Worm (Caenorhabditis elegans) whole organism, L4 larva: Measurements from ENCODE around the gene T20B12.4.

ENCODE experiments used
- F10B5.3 ChIP-seq: sonication (generic microtip); optimal IDR thresholded peaks from 2 replicates; lab custom pipeline; 2016; ENCODE audit warnings: mild to moderate bottlenecking, missing genetic modification characterization, missing compliant biosample characterization
- F26F4.8 ChIP-seq: fragments of 200-800 bp; sonication (Bioruptor generic); conservative IDR thresholded peaks from 2 replicates; pipeline ENCODE4 v1.3.6; 2022; ENCODE audit warnings: missing genetic modification characterization, missing compliant biosample characterization
- F37D6.2 ChIP-seq: sonication (generic microtip); optimal IDR thresholded peaks from 2 replicates; lab custom pipeline; 2016; ENCODE audit warnings: mild to moderate bottlenecking, missing genetic modification characterization, missing compliant biosample characterization
- F44E2.7 ChIP-seq: fragments of 200-800 bp; sonication (Bioruptor generic); IDR thresholded peaks from 2 replicates; pipeline ENCODE4 v2.1.2; 2022; ENCODE audit warnings: missing genetic modification characterization, missing compliant biosample characterization
- T20F7.1 ChIP-seq: fragments of 200-800 bp; sonication (Bioruptor generic); optimal IDR thresholded peaks from 2 replicates; lab custom pipeline; 2018; ENCODE audit warnings: mild to moderate bottlenecking, missing genetic modification characterization, missing compliant biosample characterization
- Y48G9A.11 ChIP-seq: fragments of 200-800 bp; sonication (Bioruptor generic); IDR thresholded peaks from 2 replicates; pipeline ENCODE4 v1.3.6; 2022; ENCODE audit warnings: missing genetic modification reagents, missing genetic modification characterization, missing compliant biosample characterization
- Y75B8A.6 ChIP-seq: fragments of 200-800 bp; sonication (Bioruptor generic); IDR thresholded peaks from 2 replicates; pipeline ENCODE4 v1.3.6; 2022; ENCODE audit warnings: missing genetic modification reagents, missing genetic modification characterization, missing compliant biosample characterization
- ZK546.5 ChIP-seq, 2 experiments: sonication (generic microtip); optimal IDR thresholded peaks; 2 replicates each; lab custom pipeline; 2017; ENCODE audit warnings: missing biosample characterization in 2 of 2, missing genetic modification characterization in 2 of 2
- aha-1 ChIP-seq: fragments of 150-350 bp; peaks from one replicate; lab custom pipeline; 2014; ENCODE audit warnings: missing biosample characterization, missing genetic modification characterization
- ceh-44 ChIP-seq: fragments of 200-800 bp; sonication (Bioruptor generic); IDR thresholded peaks from 2 replicates; pipeline ENCODE4 v1.3.6; 2022; ENCODE audit warnings: missing genetic modification reagents, missing genetic modification characterization, missing compliant biosample characterization
- ctbp-1 ChIP-seq: fragments of 200-800 bp; sonication (Bioruptor generic); IDR thresholded peaks from 2 replicates; pipeline ENCODE4 v1.3.6; 2022; ENCODE audit warnings: missing genetic modification reagents, missing genetic modification characterization, missing compliant biosample characterization
- daf-19 ChIP-seq: fragments of 200-800 bp; sonication (Bioruptor generic); conservative IDR thresholded peaks from 2 replicates; pipeline ENCODE4 v1.3.6; 2022; ENCODE audit warnings: missing genetic modification characterization, missing compliant biosample characterization
- daf-8 ChIP-seq: fragments of 200-800 bp; sonication (Bioruptor generic); IDR thresholded peaks from 2 replicates; pipeline ENCODE4 v1.3.6; 2022; ENCODE audit warnings: missing genetic modification characterization, missing compliant biosample characterization
- dmd-6 ChIP-seq: fragments of 200-800 bp; sonication (Bioruptor generic); IDR thresholded peaks from 2 replicates; pipeline ENCODE4 v1.3.6; 2022; ENCODE audit warnings: missing genetic modification reagents, missing genetic modification characterization, missing compliant biosample characterization
- dmd-8 ChIP-seq: fragments of 200-800 bp; sonication (Bioruptor generic); IDR thresholded peaks from 2 replicates; pipeline ENCODE4 v1.3.6; 2022; ENCODE audit warnings: missing genetic modification characterization, missing compliant biosample characterization
- duxl-1 ChIP-seq: sonication (generic microtip); optimal IDR thresholded peaks from 2 replicates; lab custom pipeline; 2016; ENCODE audit warnings: mild to moderate bottlenecking, missing genetic modification characterization, moderate library complexity, missing compliant biosample characterization; ENCODE audit not compliant: poor library complexity
- dve-1 ChIP-seq: sonication (generic microtip); optimal IDR thresholded peaks from 2 replicates; lab custom pipeline; 2017; ENCODE audit warnings: antibody characterized with exemption, mild to moderate bottlenecking, missing genetic modification characterization, missing compliant biosample characterization; ENCODE audit not compliant: insufficient read depth
- hlh-11 ChIP-seq: fragments of 200-800 bp; sonication (Bioruptor generic); optimal IDR thresholded peaks from 2 replicates; lab custom pipeline; 2018; ENCODE audit warnings: mild to moderate bottlenecking, missing genetic modification characterization, missing compliant biosample characterization
- hlh-30 ChIP-seq: sonication (generic microtip); optimal IDR thresholded peaks from 2 replicates; lab custom pipeline; 2017; ENCODE audit warnings: antibody characterized with exemption, mild to moderate bottlenecking, missing genetic modification characterization, missing compliant biosample characterization; ENCODE audit not compliant: insufficient read depth
- lin-13 ChIP-seq: fragments of 150-350 bp; optimal IDR thresholded peaks from 2 replicates; lab custom pipeline; 2014; ENCODE audit warnings: missing biosample characterization, missing genetic modification reagents, missing genetic modification characterization
- lin-38 ChIP-seq: fragments of 200-800 bp; sonication (Bioruptor generic); IDR thresholded peaks from 2 replicates; pipeline ENCODE4 v1.3.6; 2022; ENCODE audit warnings: missing genetic modification reagents, missing genetic modification characterization, missing compliant biosample characterization
- lir-3 ChIP-seq: sonication (generic microtip); optimal IDR thresholded peaks from 2 replicates; lab custom pipeline; 2016; ENCODE audit warnings: mild to moderate bottlenecking, missing genetic modification characterization, missing compliant biosample characterization
- madf-9 ChIP-seq: fragments of 200-800 bp; sonication (Bioruptor generic); conservative IDR thresholded peaks from 2 replicates; pipeline ENCODE4 v1.3.6; 2022; ENCODE audit warnings: missing genetic modification reagents, missing genetic modification characterization, missing compliant biosample characterization
- mdt-29 ChIP-seq: fragments of 200-800 bp; sonication (Bioruptor generic); IDR thresholded peaks from 2 replicates; pipeline ENCODE4 v1.3.6; 2022; ENCODE audit warnings: missing genetic modification reagents, missing genetic modification characterization, missing compliant biosample characterization
- mes-2 ChIP-seq: sonication (generic microtip); optimal IDR thresholded peaks from 2 replicates; lab custom pipeline; 2016; ENCODE audit warnings: missing genotype, mild to moderate bottlenecking, missing genetic modification characterization, missing compliant biosample characterization; ENCODE audit not compliant: poor library complexity, severe bottlenecking
- nhr-11 ChIP-seq: fragments of 150-350 bp; optimal IDR thresholded peaks from 2 replicates; lab custom pipeline; 2014; ENCODE audit warnings: missing biosample characterization, missing genetic modification characterization
- nhr-25 ChIP-seq: sonication (generic microtip); optimal IDR thresholded peaks from 2 replicates; lab custom pipeline; 2017; ENCODE audit warnings: missing genetic modification characterization, mild to moderate bottlenecking, missing compliant biosample characterization, antibody characterized with exemption, moderate library complexity, borderline replicate concordance; ENCODE audit not compliant: insufficient read depth
- nhr-28 ChIP-seq: fragments of 150-350 bp; optimal IDR thresholded peaks from 2 replicates; lab custom pipeline; 2014; ENCODE audit warnings: missing biosample characterization, missing genetic modification characterization
- nhr-41 ChIP-seq: fragments of 200-800 bp; sonication (Bioruptor generic); IDR thresholded peaks from 2 replicates; pipeline ENCODE4 v1.3.6; 2022; ENCODE audit warnings: missing genetic modification reagents, missing genetic modification characterization, missing compliant biosample characterization
- nhr-6 ChIP-seq: fragments of 150-350 bp; optimal IDR thresholded peaks from 2 replicates; lab custom pipeline; 2014; ENCODE audit warnings: missing biosample characterization, missing genetic modification characterization
- nhr-76 ChIP-seq: fragments of 150-350 bp; optimal IDR thresholded peaks from 2 replicates; lab custom pipeline; 2014; ENCODE audit warnings: missing biosample characterization, missing genetic modification characterization
- pha-4 ChIP-seq, 2 experiments: fragments of 150-350 bp in 1 of 2; fragments of 200-800 bp in 1 of 2; sonication (Bioruptor generic) in 1 of 2; IDR thresholded peaks in 1 of 2; optimal IDR thresholded peaks in 1 of 2; 2 replicates each; pipeline versions ENCODE4 v1.3.6 to Lab custom; 2014 to 2022; ENCODE audit warnings: missing genetic modification characterization in 2 of 2, missing genetic modification reagents in 2 of 2, missing biosample characterization in 1 of 2, missing compliant biosample characterization in 1 of 2
- set-16 ChIP-seq: fragments of 200-800 bp; sonication (Bioruptor generic); IDR thresholded peaks from 2 replicates; pipeline ENCODE4 v1.3.6; 2022; ENCODE audit warnings: missing genetic modification reagents, missing genetic modification characterization, missing compliant biosample characterization
- snpc-4 ChIP-seq: fragments of 150-350 bp; optimal IDR thresholded peaks from 2 replicates; lab custom pipeline; 2014; ENCODE audit warnings: missing biosample characterization, missing genetic modification characterization
- tra-1 ChIP-seq: fragments of 200-800 bp; sonication (Bioruptor generic); IDR thresholded peaks from 2 replicates; pipeline ENCODE4 v1.3.6; 2022; ENCODE audit warnings: missing genetic modification reagents, missing genetic modification characterization, missing compliant biosample characterization
- unc-39 ChIP-seq: sonication (generic microtip); optimal IDR thresholded peaks from 2 replicates; lab custom pipeline; 2017; ENCODE audit warnings: missing biosample characterization, missing genetic modification characterization
- unc-62 ChIP-seq, 3 experiments: fragments of 150-350 bp in 1 of 3; sonication (generic microtip); optimal IDR thresholded peaks in 2 of 3; peaks in 1 of 3; 1 replicate in 1 of 3; 2 replicates in 2 of 3; lab custom pipeline; 2014 to 2017; ENCODE audit warnings: missing biosample characterization in 3 of 3, missing genetic modification characterization in 3 of 3, missing genetic modification reagents in 3 of 3, missing genotype in 1 of 3
- vab-7 ChIP-seq: fragments of 200-800 bp; sonication (Bioruptor generic); IDR thresholded peaks from 2 replicates; pipeline ENCODE4 v1.3.6; 2022; ENCODE audit warnings: missing genetic modification reagents, missing genetic modification characterization, missing compliant biosample characterization
- zag-1 ChIP-seq: fragments of 150-350 bp; optimal IDR thresholded peaks from 2 replicates; lab custom pipeline; 2014; ENCODE audit warnings: missing biosample characterization, missing genetic modification characterization
- zfp-3 ChIP-seq: fragments of 200-800 bp; sonication (Bioruptor generic); conservative IDR thresholded peaks from 2 replicates; pipeline ENCODE4 v1.3.6; 2022; ENCODE audit warnings: missing genetic modification reagents, missing genetic modification characterization, missing compliant biosample characterization
- zip-11 ChIP-seq: fragments of 200-800 bp; sonication (Bioruptor generic); IDR thresholded peaks from 2 replicates; pipeline ENCODE4 v1.3.6; 2022; ENCODE audit warnings: missing genetic modification characterization, missing compliant biosample characterization

T20B12.4 gene

ce11 chrIII:7329155-7329732, 38.3 kb upstream of the T20B12.4 start, which contains the start of gene lab-2 (continued):
- TF ChIP-seq nhr-25 = peak; percentile 29
- no peak for TF ChIP-seq hlh-11 (tag; lab: Kevin White, UChicago)
- peak; percentile 6; the same call in 1 of the 2 replicates for TF ChIP-seq vab-7 (GFP tag; lab: Robert Waterston, UW)
- TF ChIP-seq F44E2.7 (GFP tag; lab: Robert Waterston, UW) = no peak
- no peak for TF ChIP-seq snpc-4 (tag; lab: Kevin White, UChicago)
- no peak for TF ChIP-seq daf-8 (GFP tag; lab: Robert Waterston, UW)
- TF ChIP-seq dve-1 = peak; percentile 1
- TF ChIP-seq Y48G9A.11 (GFP tag; lab: Robert Waterston, UW) = no peak

DNA sequence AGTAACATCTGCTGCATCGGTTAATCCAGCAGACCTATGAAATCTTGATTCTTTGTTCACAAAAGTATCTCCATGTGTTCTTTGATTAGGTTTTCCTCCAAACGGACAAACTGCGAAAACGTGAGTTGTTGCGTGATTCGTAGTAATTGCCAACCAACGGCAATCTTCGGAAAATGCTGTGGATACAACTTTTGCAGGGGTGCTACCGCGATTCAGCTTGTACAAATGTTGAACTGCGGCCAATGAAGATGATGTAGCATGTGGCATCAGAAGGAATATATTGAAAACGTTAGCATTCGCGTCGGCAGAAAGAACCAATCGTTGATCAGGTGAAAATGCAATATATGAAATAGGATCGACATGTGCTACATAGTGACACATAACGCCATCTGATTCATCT, 35.8 kb upstream of the T20B12.4 start:
- no peak for TF ChIP-seq daf-8 (GFP tag; lab: Robert Waterston, UW)
- no peak for TF ChIP-seq F26F4.8 (GFP tag; lab: Robert Waterston, UW)
- TF ChIP-seq unc-62 (GFP tag; optimal IDR thresholded peaks at IDR 0.05 in 1 of 2; lab: Kevin White, UChicago) = peak in 1 of 2 experiments; percentile 87
- no peak for TF ChIP-seq unc-62 (tag; optimal IDR thresholded peaks at IDR 0.05; lab: Kevin White, UChicago)
- no peak for TF ChIP-seq zip-11 (GFP tag; lab: Robert Waterston, UW)

DNA sequence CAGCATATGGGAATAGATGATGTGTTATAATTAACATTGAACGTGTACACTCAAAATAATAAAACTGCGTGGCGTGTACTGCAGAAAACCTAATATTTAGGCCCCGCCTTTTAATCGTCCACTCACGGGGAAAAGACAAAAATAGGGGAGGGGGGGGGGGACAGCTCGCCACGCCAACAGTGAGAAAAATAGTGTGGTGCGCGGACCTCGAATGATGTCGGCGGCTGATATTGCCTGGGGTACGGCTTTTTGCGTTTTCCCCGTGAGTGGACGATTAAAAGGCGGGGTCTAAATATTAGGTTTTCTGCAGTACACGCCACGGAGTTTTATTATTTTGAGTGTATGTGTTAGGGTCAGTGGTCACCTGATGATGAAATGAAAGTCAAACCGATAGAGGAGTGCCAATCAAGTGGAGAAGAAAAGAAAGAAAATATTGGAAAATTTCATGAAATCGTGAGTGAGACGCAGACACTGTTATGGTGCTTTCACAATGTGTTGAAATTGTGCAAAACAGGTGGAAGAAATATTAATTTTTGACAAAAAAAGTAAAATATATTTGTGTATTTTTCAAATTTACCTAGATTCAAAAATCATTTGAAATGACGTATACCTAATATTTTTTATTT, 33.5 kb upstream of the T20B12.4 start:
- TF ChIP-seq dmd-6 = peak; percentile 48
- TF ChIP-seq ctbp-1 (GFP tag; lab: Robert Waterston, UW) = 0 out of 2 replicates have a peak, but pooled peaks have one; percentile 34
- TF ChIP-seq nhr-28 = peak; percentile 15
- 0 out of 2 replicates have a peak, but pooled peaks have one; percentile 21 for TF ChIP-seq set-16
- TF ChIP-seq hlh-11 (tag; lab: Kevin White, UChicago) = peak; percentile 11
- 0 out of 2 replicates have a peak, but pooled peaks have one; percentile 37 for TF ChIP-seq tra-1
- peak; percentile 28 for TF ChIP-seq hlh-30 (tag; lab: Kevin White, UChicago)
- TF ChIP-seq, all 104 proteins: peak for 7; not testable (repeated sequence) for 97

ce11 chrIII:7335220-7335619, 32.3 kb upstream of the T20B12.4 start, which contains the start of gene F56C9.10:
Gene F56C9.10, minus strand, starts transcription at chrIII:7335316.
- TF ChIP-seq pha-4 (GFP tag; IDR thresholded peaks at IDR 0.05; lab: Robert Waterston, UW) = 0 out of 2 replicates have a peak, but pooled peaks have one; percentile 66
- TF ChIP-seq pha-4 (tag; optimal IDR thresholded peaks at IDR 0.05; lab: Kevin White, UChicago) = peak; percentile 71
- peak; percentile 35 for TF ChIP-seq lin-13
- TF ChIP-seq lir-3 (tag; lab: Kevin White, UChicago) = no peak
- TF ChIP-seq madf-9 (GFP tag; lab: Robert Waterston, UW) = no peak
- TF ChIP-seq aha-1 (tag; lab: Kevin White, UChicago) = peak; percentile 99
- peak; percentile 89 for TF ChIP-seq nhr-11 (tag; lab: Kevin White, UChicago)
- peak; percentile 100 for TF ChIP-seq hlh-30 (tag; lab: Kevin White, UChicago)
- TF ChIP-seq mdt-29 (GFP tag; lab: Robert Waterston, UW) = peak; percentile 85
- TF ChIP-seq mes-2 (tag; lab: Kevin White, UChicago) = peak; percentile 77
- TF ChIP-seq F37D6.2 (tag; lab: Kevin White, UChicago) = peak; percentile 7
- no peak for TF ChIP-seq ceh-44 (GFP tag; lab: Robert Waterston, UW)
- peak; percentile 81 for TF ChIP-seq T20F7.1 (GFP tag; lab: Kevin White, UChicago)
- no peak for TF ChIP-seq nhr-41 (GFP tag; lab: Robert Waterston, UW)
- TF ChIP-seq Y75B8A.6 (GFP tag; lab: Robert Waterston, UW) = no peak
- no peak for TF ChIP-seq zag-1 (tag; lab: Kevin White, UChicago)
- TF ChIP-seq lin-38 (GFP tag; lab: Robert Waterston, UW) = peak; percentile 58
- TF ChIP-seq vab-7 (GFP tag; lab: Robert Waterston, UW) = no peak
- peak; percentile 95 for TF ChIP-seq hlh-11 (tag; lab: Kevin White, UChicago)
- no peak for TF ChIP-seq F10B5.3 (tag; lab: Kevin White, UChicago)
- no peak for TF ChIP-seq duxl-1 (tag; lab: Kevin White, UChicago)
- peak; percentile 55 for TF ChIP-seq nhr-6 (tag; lab: Kevin White, UChicago)
- no peak for TF ChIP-seq ZK546.5 (tag; optimal IDR thresholded peaks at IDR 0.05; lab: Kevin White, UChicago)
- no peak for TF ChIP-seq dmd-8
- peak; percentile 78 for TF ChIP-seq zfp-3 (GFP tag; lab: Robert Waterston, UW)
- TF ChIP-seq daf-19 = no peak
- peak; percentile 9 for TF ChIP-seq nhr-76 (tag; lab: Kevin White, UChicago)
- no peak for TF ChIP-seq unc-39 (tag; lab: Kevin White, UChicago)
- peak; percentile 90 for TF ChIP-seq dve-1
- peak; percentile 65 for TF ChIP-seq set-16
